2 worm cellular contexts compared by ENCODE assay signal in the genomic region with DNA sequence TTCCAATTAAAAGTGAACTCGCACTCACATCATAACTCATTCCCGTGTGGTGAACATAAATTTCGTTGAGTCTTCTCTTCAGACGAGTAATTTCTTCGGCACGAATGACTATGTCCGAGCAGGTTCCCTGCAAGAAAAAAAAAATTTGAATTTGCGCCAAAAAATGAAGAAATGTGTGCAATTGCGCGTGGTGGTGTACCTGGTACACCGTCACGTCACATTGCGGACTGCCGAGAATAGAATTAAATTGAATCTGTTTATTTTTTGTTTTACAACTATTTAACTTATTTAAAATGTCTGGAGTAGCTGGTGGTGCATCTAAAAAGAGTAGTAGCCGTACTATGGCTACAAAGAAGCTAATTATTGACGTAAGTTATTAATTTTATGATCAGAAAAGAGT.
TF ChIP-seq lines count a peak whose summit lies in the region.

A gene (plus strand): TSS at position 263 of the 400 bp plus-strand sequence.

TF ChIP-seq in whole organism, L1 larva, 84 proteins besides CTCF, POLR2A, EP300 and RAD21 (continued from another document):
- TF ChIP-seq aly-2 (tag; optimal IDR thresholded peaks at IDR 0.05; lab: Kevin White, UChicago) (peak; percentile 64), elt-2 (tag; optimal IDR thresholded peaks at IDR 0.05; lab: Kevin White, UChicago) (no peak), lin-15B (tag; optimal IDR thresholded peaks at IDR 0.05; lab: Kevin White, UChicago) (peak; percentile 85), ama-1 (optimal IDR thresholded peaks at IDR 0.05; lab: Kevin White, UChicago) (peak; percentile 27), ceh-8 (GFP tag; optimal IDR thresholded peaks at IDR 0.05; lab: Kevin White, UChicago) (peak; percentile 35), aha-1 (tag; optimal IDR thresholded peaks at IDR 0.05; lab: Kevin White, UChicago) (no peak), ztf-11 (tag; optimal IDR thresholded peaks at IDR 0.05; lab: Kevin White, UChicago) (peak in 1 of 2 experiments; percentile 71), rnt-1 (tag; optimal IDR thresholded peaks at IDR 0.05; lab: Kevin White, UChicago) (peak; percentile 89), nhr-71 (tag; optimal IDR thresholded peaks at IDR 0.05; lab: Kevin White, UChicago) (peak; percentile 83), mdl-1 (tag; optimal IDR thresholded peaks at IDR 0.05; lab: Kevin White, UChicago) (peak in 1 of 2 experiments; percentile 51), sox-4 (tag; optimal IDR thresholded peaks at IDR 0.05; lab: Kevin White, UChicago) (peak; percentile 55), unc-62 (GFP tag; optimal IDR thresholded peaks at IDR 0.05; lab: Kevin White, UChicago) (no peak), irx-1 (tag; optimal IDR thresholded peaks at IDR 0.05; lab: Kevin White, UChicago) (peak; percentile 60), lin-39 (tag; optimal IDR thresholded peaks at IDR 0.05; lab: Kevin White, UChicago) (peak; percentile 45), nhr-28 (tag; optimal IDR thresholded peaks at IDR 0.05; lab: Kevin White, UChicago) (no peak), grh-1 (GFP tag; IDR thresholded peaks at IDR 0.05; lab: Robert Waterston, UW) (peak; percentile 41; the same call in 1 of the 2 replicates), jun-1 (tag; optimal IDR thresholded peaks at IDR 0.05; lab: Kevin White, UChicago) (peak; percentile 55), alr-1 (tag; optimal IDR thresholded peaks at IDR 0.05; lab: Kevin White, UChicago; ENCODE audit: borderline replicate concordance) (no peak), C16A3.4 (tag; optimal IDR thresholded peaks at IDR 0.05; lab: Kevin White, UChicago) (peak; percentile 83), lin-13 (GFP tag; optimal IDR thresholded peaks at IDR 0.05; lab: Kevin White, UChicago) (peak; percentile 80), lin-14 (GFP tag; optimal IDR thresholded peaks at IDR 0.05; lab: Kevin White, UChicago) (peak; percentile 71), tbx-2 (tag; optimal IDR thresholded peaks at IDR 0.05; lab: Kevin White, UChicago) (peak; percentile 80), Y116A8C.19 (tag; optimal IDR thresholded peaks at IDR 0.05; lab: Kevin White, UChicago; ENCODE audit: borderline replicate concordance) (no peak), nhr-19 (GFP tag; conservative IDR thresholded peaks at IDR 0.05; lab: Robert Waterston, UW) (peak; percentile 81), nhr-84 (tag; optimal IDR thresholded peaks at IDR 0.05; lab: Kevin White, UChicago) (no peak), hlh-17 (GFP tag; optimal IDR thresholded peaks at IDR 0.05; lab: Kevin White, UChicago; ENCODE audit: borderline replicate concordance) (no peak)
TF ChIP-seq in whole organism, L1 larva: peak in this region for 54.

TF ChIP-seq in whole organism, young adult, 124 proteins besides CTCF, POLR2A, EP300 and RAD21 (continued from another document):
- TF ChIP-seq Y53G8AR.9 (GFP tag; conservative IDR thresholded peaks at IDR 0.05; lab: Robert Waterston, UW) (no peak), bed-1 (GFP tag; IDR thresholded peaks at IDR 0.05; lab: Robert Waterston, UW) (no peak), dpff-1 (tag; optimal IDR thresholded peaks at IDR 0.05; lab: Kevin White, UChicago) (no peak), tbx-9 (tag; optimal IDR thresholded peaks at IDR 0.05; lab: Kevin White, UChicago; ENCODE audit: borderline replicate concordance) (no peak), nhr-90 (tag; optimal IDR thresholded peaks at IDR 0.05; lab: Kevin White, UChicago) (peak; percentile 17), ZK185.1 (tag; optimal IDR thresholded peaks at IDR 0.05; lab: Kevin White, UChicago; ENCODE audit: poor library complexity, severe bottlenecking) (peak; percentile 66), attf-3 (GFP tag; conservative IDR thresholded peaks at IDR 0.05; lab: Robert Waterston, UW) (peak; percentile 55; the same call in 1 of the 2 replicates), ccch-3 (GFP tag; optimal IDR thresholded peaks at IDR 0.05; lab: Kevin White, UChicago) (no peak), F55B11.4 (tag; optimal IDR thresholded peaks at IDR 0.05; lab: Kevin White, UChicago; ENCODE audit: borderline replicate concordance, insufficient read depth) (no peak), ama-1 (optimal IDR thresholded peaks at IDR 0.05; lab: Kevin White, UChicago) (peak; percentile 22), ama-1 (GFP tag; optimal IDR thresholded peaks at IDR 0.05; lab: Kevin White, UChicago) (peak in 1 of 2 experiments; percentile 39), F39B2.1 (GFP tag; IDR thresholded peaks at IDR 0.05; lab: Robert Waterston, UW) (no peak), lin-35 (GFP tag; optimal IDR thresholded peaks at IDR 0.05; lab: Kevin White, UChicago) (peak; percentile 20 to 90 (median 73)), aptf-2 (GFP tag; conservative IDR thresholded peaks at IDR 0.05; lab: Robert Waterston, UW) (no peak), F22D6.2 (tag; optimal IDR thresholded peaks at IDR 0.05; lab: Kevin White, UChicago) (no peak), hmg-1.2 (GFP tag; IDR thresholded peaks at IDR 0.05; lab: Robert Waterston, UW) (peak; percentile 55), cebp-1 (GFP tag; IDR thresholded peaks at IDR 0.05; lab: Robert Waterston, UW) (peak; percentile 34; the same call in 1 of the 2 replicates), cebp-1 (tag; optimal IDR thresholded peaks at IDR 0.05; lab: Kevin White, UChicago) (peak; percentile 74), hrde-1 (tag; optimal IDR thresholded peaks at IDR 0.05; lab: Kevin White, UChicago; ENCODE audit: borderline replicate concordance) (no peak), mcd-1 (GFP tag; IDR thresholded peaks at IDR 0.05; lab: Robert Waterston, UW) (peak; percentile 78), egrh-3 (GFP tag; IDR thresholded peaks at IDR 0.05; lab: Robert Waterston, UW) (no peak), pbrm-1 (GFP tag; IDR thresholded peaks at IDR 0.05; lab: Robert Waterston, UW) (peak; percentile 66)
